Worm (Caenorhabditis elegans): Measurements from ENCODE around the gene F36H5.17.
"Not testable (repeated sequence)": the region's sequence is repeated elsewhere in the genome, so short reads cannot be mapped to it uniquely, and the experiment has no call there.

DNA sequence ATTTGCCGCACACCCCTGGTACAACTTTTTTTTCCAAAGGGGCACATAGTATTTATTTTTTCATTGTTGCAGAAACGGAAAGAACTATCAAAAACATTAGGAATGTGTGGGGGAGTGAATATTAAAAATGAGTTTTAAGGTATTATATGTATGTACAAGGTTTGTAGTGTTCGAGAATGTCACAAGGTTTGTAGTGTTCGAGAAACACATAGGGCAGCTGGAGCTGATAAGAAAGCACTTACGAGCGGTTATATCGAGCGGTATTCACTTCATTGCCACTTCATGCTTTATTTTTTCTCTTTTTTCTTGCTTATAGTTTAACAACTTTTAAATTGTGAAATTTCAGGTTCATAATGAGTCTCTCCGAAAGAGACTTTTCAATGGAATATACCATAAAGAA lies 11.5 kb upstream of the F36H5.17 start:
- TF ChIP-seq ceh-82 (tag; optimal IDR thresholded peaks at IDR 0.05); mbf-1 (tag; optimal IDR thresholded peaks at IDR 0.05); snpc-4 (tag; optimal IDR thresholded peaks at IDR 0.05); elt-3 (tag; optimal IDR thresholded peaks at IDR 0.05); blmp-1 (tag; optimal IDR thresholded peaks at IDR 0.05; ENCODE audit: insufficient read depth); unc-62 (GFP tag; optimal IDR thresholded peaks at IDR 0.05); lin-11 (tag; optimal IDR thresholded peaks at IDR 0.05); zag-1 (tag; optimal IDR thresholded peaks at IDR 0.05); F13H6.1 (tag; optimal IDR thresholded peaks at IDR 0.05); lsy-2 (tag; optimal IDR thresholded peaks at IDR 0.05); C34F6.9 (tag; optimal IDR thresholded peaks at IDR 0.05); lin-13 (GFP tag; optimal IDR thresholded peaks at IDR 0.05): not testable (repeated sequence)
- peak; percentile 34 for TF ChIP-seq fos-1 (tag; optimal IDR thresholded peaks at IDR 0.05)
